Worm (Caenorhabditis elegans) whole organism, dauer: Measurements from ENCODE around the gene F22B5.6.

ENCODE experiments used
- unc-62 ChIP-seq: sonication (generic microtip); optimal IDR thresholded peaks from 2 replicates; lab custom pipeline; 2017; ENCODE audit warnings: missing biosample characterization, missing genetic modification reagents, missing genetic modification characterization

The F22B5.6 gene

ce11 chrII:8412061-8412721, 43.8 kb downstream of the F22B5.6 start, which contains the start of gene efl-3:
Gene efl-3, plus strand, starts transcription at chrII:8412671.
- no peak for TF ChIP-seq unc-62 (GFP tag; lab: Kevin White, UChicago)

- no peak for TF ChIP-seq unc-62 (GFP tag; lab: Kevin White, UChicago)
Measured at ce11 chrII:8411002-8411401, 45.0 kb downstream of the F22B5.6 start.

- TF ChIP-seq unc-62 (GFP tag; lab: Kevin White, UChicago), result no peak
Measured at ce11 chrII:8409538-8409937, 46.5 kb downstream of the F22B5.6 start.

- TF ChIP-seq unc-62 (GFP tag; lab: Kevin White, UChicago), result no peak
Measured at ce11 chrII:8407491-8407890, 48.5 kb downstream of the F22B5.6 start, which contains the start of gene sra-13. Gene sra-13, plus strand, starts transcription at chrII:8407685.

- TF ChIP-seq unc-62 (GFP tag; lab: Kevin White, UChicago), result no peak
Measured at ce11 chrII:8405303-8405702, 50.7 kb downstream of the F22B5.6 start, which contains the start of gene ubc-24. Gene ubc-24, plus strand, starts transcription at chrII:8405603.

ce11 chrII:8404748-8405147, 51.2 kb downstream of the F22B5.6 start, which contains the start of gene skpo-1:
Gene skpo-1, minus strand, starts transcription at chrII:8404848.
- no peak for TF ChIP-seq unc-62 (GFP tag; lab: Kevin White, UChicago)
